Worm (Caenorhabditis elegans): Measurements from ENCODE around the gene Y42A5A.5.

- TF ChIP-seq klf-2 (GFP tag; conservative IDR thresholded peaks at IDR 0.05) (no peak), cog-1 (tag; optimal IDR thresholded peaks at IDR 0.05) (no peak), flt-1 (GFP tag; IDR thresholded peaks at IDR 0.05) (no peak), ztf-23 (GFP tag; IDR thresholded peaks at IDR 0.05) (no peak), ref-1 (GFP tag; conservative IDR thresholded peaks at IDR 0.05) (no peak)
Measured at ce11 chrV:11113607-11114006, 4.1 kb upstream of the Y42A5A.5 start, which contains the start of gene math-33.
